Worm (Caenorhabditis elegans): ENCODE data around the gene T18D3.1.

The T18D3.1 gene

DNA sequence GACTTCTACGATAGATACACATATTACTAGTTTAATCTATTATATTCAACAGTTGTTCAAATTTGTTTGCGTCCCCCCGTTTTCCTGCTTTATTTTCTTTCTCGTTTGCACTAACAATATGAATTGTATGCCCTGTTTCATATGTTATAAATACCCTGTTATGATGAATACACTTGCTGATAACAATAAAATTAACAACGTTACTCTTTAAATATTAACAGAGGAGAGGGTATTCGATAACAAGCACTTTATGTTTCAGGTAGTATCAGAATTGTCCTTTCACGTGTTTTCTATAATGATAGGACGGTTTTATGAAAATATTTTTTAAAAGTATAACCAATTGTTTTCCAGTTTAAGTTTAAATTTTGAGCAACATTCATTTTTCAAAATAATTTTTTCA is 23.9 kb downstream of the T18D3.1 start:
- TF ChIP-seq ceh-8 (GFP tag; optimal IDR thresholded peaks at IDR 0.05) (no peak), elt-2 (tag; optimal IDR thresholded peaks at IDR 0.05) (peak; percentile 57), lin-35 (GFP tag; optimal IDR thresholded peaks at IDR 0.05) (peak in 1 of 2 experiments; percentile 41), ceh-82 (tag; optimal IDR thresholded peaks at IDR 0.05) (no peak)

ce11 chrX:12479027-12479426 is 24.5 kb downstream of the T18D3.1 start:
- TF ChIP-seq zag-1 (tag; optimal IDR thresholded peaks at IDR 0.05) (no peak), fkh-10 (GFP tag; optimal IDR thresholded peaks at IDR 0.05) (no peak), sptf-1 (tag; optimal IDR thresholded peaks at IDR 0.05) (no peak), mdl-1 (tag; optimal IDR thresholded peaks at IDR 0.05) (no peak), snu-23 (GFP tag; optimal IDR thresholded peaks at IDR 0.05) (no peak), fkh-8 (tag; optimal IDR thresholded peaks at IDR 0.05) (no peak), egl-27 (tag; optimal IDR thresholded peaks at IDR 0.05) (no peak), tlp-1 (tag; optimal IDR thresholded peaks at IDR 0.05) (no peak), isw-1 (GFP tag; IDR thresholded peaks at IDR 0.05) (no peak), nhr-20 (tag; optimal IDR thresholded peaks at IDR 0.05) (no peak)

ce11 chrX:12480447-12480998 is 26.0 kb downstream of the T18D3.1 start, which contains the start of gene atf-6:
Gene atf-6 (plus strand): TSS chrX:12480948.
- TF ChIP-seq xbp-1 (tag; optimal IDR thresholded peaks at IDR 0.05): peak; percentile 82
- TF ChIP-seq C04F5.9 (tag; optimal IDR thresholded peaks at IDR 0.05): no peak
- peak; percentile 97 for TF ChIP-seq nhr-85 (tag)
- no peak for TF ChIP-seq tlp-1 (tag; optimal IDR thresholded peaks at IDR 0.05)
- TF ChIP-seq egl-27 (tag; optimal IDR thresholded peaks at IDR 0.05): peak in 1 of 2 experiments; percentile 64
- no peak for TF ChIP-seq Y116A8C.19 (tag; optimal IDR thresholded peaks at IDR 0.05; ENCODE audit: borderline replicate concordance)
- no peak for TF ChIP-seq ceh-63 (GFP tag; optimal IDR thresholded peaks at IDR 0.05)
- TF ChIP-seq skn-1 (tag; optimal IDR thresholded peaks at IDR 0.05): peak; percentile 91
- TF ChIP-seq nhr-47 (tag; optimal IDR thresholded peaks at IDR 0.05): peak; percentile 86
- peak; percentile 91 for TF ChIP-seq nhr-71 (tag; optimal IDR thresholded peaks at IDR 0.05)
- TF ChIP-seq snpc-4 (tag; optimal IDR thresholded peaks at IDR 0.05): peak; percentile 66
- TF ChIP-seq ces-1 (GFP tag; optimal IDR thresholded peaks at IDR 0.05): no peak
- TF ChIP-seq snu-23 (GFP tag; optimal IDR thresholded peaks at IDR 0.05): peak; percentile 90
- peak; percentile 54 for TF ChIP-seq irx-1 (tag; optimal IDR thresholded peaks at IDR 0.05)
- peak; percentile 55 to 93 (median 56) for TF ChIP-seq ceh-82 (tag; optimal IDR thresholded peaks at IDR 0.05)
- TF ChIP-seq pag-3 (tag; optimal IDR thresholded peaks at IDR 0.05; ENCODE audit: borderline replicate concordance, insufficient read depth): no peak
- TF ChIP-seq nhr-90 (tag; optimal IDR thresholded peaks at IDR 0.05; ENCODE audit: poor library complexity): peak; percentile 87
- TF ChIP-seq C16A3.4 (tag; optimal IDR thresholded peaks at IDR 0.05): peak; percentile 87
- TF ChIP-seq nhr-76 (tag; optimal IDR thresholded peaks at IDR 0.05): no peak
- peak; percentile 77 for TF ChIP-seq fkh-8 (tag; optimal IDR thresholded peaks at IDR 0.05)
- peak; percentile 67 for TF ChIP-seq isw-1 (GFP tag; IDR thresholded peaks at IDR 0.05)
- TF ChIP-seq egl-13 (tag; optimal IDR thresholded peaks at IDR 0.05): peak; percentile 78
- TF ChIP-seq rnt-1 (tag; optimal IDR thresholded peaks at IDR 0.05): peak; percentile 79
- TF ChIP-seq nhr-237 (tag; optimal IDR thresholded peaks at IDR 0.05): peak; percentile 40
- TF ChIP-seq pax-3 (tag; optimal IDR thresholded peaks at IDR 0.05): no peak
- TF ChIP-seq aha-1 (tag; optimal IDR thresholded peaks at IDR 0.05): no peak
- peak; percentile 97 for TF ChIP-seq lin-14 (GFP tag; optimal IDR thresholded peaks at IDR 0.05)
- peak in 1 of 2 experiments; percentile 74 for TF ChIP-seq ztf-11 (tag; optimal IDR thresholded peaks at IDR 0.05)
- TF ChIP-seq unc-86 (tag; optimal IDR thresholded peaks at IDR 0.05): peak; percentile 80
- no peak for TF ChIP-seq efl-3 (GFP tag; optimal IDR thresholded peaks at IDR 0.05)
- TF ChIP-seq fos-1 (tag; optimal IDR thresholded peaks at IDR 0.05): no peak
- TF ChIP-seq jun-1 (tag; optimal IDR thresholded peaks at IDR 0.05): peak; percentile 72
- TF ChIP-seq lir-3 (tag; optimal IDR thresholded peaks at IDR 0.05; ENCODE audit: poor library complexity): peak; percentile 43
- TF ChIP-seq unc-130 (tag; optimal IDR thresholded peaks at IDR 0.05): peak; percentile 55
- TF ChIP-seq dsc-1 (tag; optimal IDR thresholded peaks at IDR 0.05): peak; percentile 69
- peak; percentile 55 to 57 for TF ChIP-seq efl-1 (optimal IDR thresholded peaks at IDR 0.05)
- TF ChIP-seq efl-1 (GFP tag; optimal IDR thresholded peaks at IDR 0.05 in 1 of 2): peak; percentile 33 to 94
- no peak for TF ChIP-seq unc-98 (GFP tag; IDR thresholded peaks at IDR 0.05)
- TF ChIP-seq ceh-8 (GFP tag; optimal IDR thresholded peaks at IDR 0.05): peak; percentile 59
- peak; percentile 29 for TF ChIP-seq sox-4 (tag; optimal IDR thresholded peaks at IDR 0.05)

All from whole organism, L1 larva.